Fruit fly (Drosophila melanogaster): ENCODE measurements around the gene CG1316.

dm6 chr3L:4239442-4240322, 44.0 kb upstream of the CG1316 start, which contains the start of gene Sqor:
- TF ChIP-seq CG32264 (GFP tag; optimal IDR thresholded peaks at IDR 0.05) (peak; percentile 88), jim (GFP tag; optimal IDR thresholded peaks at IDR 0.05) (no peak), Hnf4 (GFP tag; optimal IDR thresholded peaks at IDR 0.05) (peak; percentile 82), Dif (GFP tag; optimal IDR thresholded peaks at IDR 0.05; ENCODE audit: partially characterized antibody) (no peak), pan (optimal IDR thresholded peaks at IDR 0.05) (no peak), rgr (GFP tag; optimal IDR thresholded peaks at IDR 0.05) (peak; percentile 95), usp (GFP tag; optimal IDR thresholded peaks at IDR 0.05) (peak; percentile 44), lola (GFP tag; optimal IDR thresholded peaks at IDR 0.05) (no peak), OdsH (GFP tag; optimal IDR thresholded peaks at IDR 0.05) (peak; percentile 93)

All from whole organism, wandering third instar larva.